Fruit fly (Drosophila melanogaster) whole organism, embryonic: ENCODE results near the gene Helz.

Source experiments
- Atf3 ChIP-seq: fragments of 200-800 bp; sonication (Bioruptor generic); optimal IDR thresholded peaks from 3 replicates; lab custom pipeline; 2016; ENCODE audit warnings: missing biosample characterization, missing genetic modification characterization
- B-H1 ChIP-seq: fragments of 200-800 bp; sonication (Bioruptor generic); IDR thresholded peaks from 3 replicates; pipeline ENCODE4 v1.3.6; 2022; ENCODE audit warnings: missing biosample characterization, missing genetic modification characterization
- B-H2 ChIP-seq: fragments of 200-800 bp; sonication (Bioruptor generic); optimal IDR thresholded peaks from 2 replicates; lab custom pipeline; 2018; ENCODE audit warnings: missing biosample characterization, mild to moderate bottlenecking, missing genetic modification characterization
- Blimp-1 ChIP-seq: fragments of 200-800 bp; sonication (Bioruptor generic); optimal IDR thresholded peaks from 3 replicates; lab custom pipeline; 2018; ENCODE audit warnings: missing biosample characterization, missing genetic modification characterization, mild to moderate bottlenecking, moderate library complexity, missing genetic modification reagents
- CG10274 ChIP-seq: fragments of 200-800 bp; sonication (Bioruptor generic); optimal IDR thresholded peaks from 3 replicates; lab custom pipeline; 2017; ENCODE audit warnings: missing biosample characterization, mild to moderate bottlenecking, missing genetic modification characterization
- CG10321 ChIP-seq: fragments of 200-800 bp; sonication (Bioruptor generic); IDR thresholded peaks from 2 replicates; pipeline ENCODE4 v1.3.6; 2022; ENCODE audit warnings: missing biosample characterization, missing genetic modification characterization
- CG11247 ChIP-seq: fragments of 200-800 bp; sonication (Bioruptor generic); IDR thresholded peaks from 2 replicates; pipeline ENCODE4 v1.3.6; 2022; ENCODE audit warnings: missing biosample characterization, missing genetic modification characterization
- CG12769 ChIP-seq: fragments of 200-800 bp; sonication (Bioruptor generic); optimal IDR thresholded peaks from 2 replicates; lab custom pipeline; 2019; ENCODE audit warnings: missing biosample characterization, mild to moderate bottlenecking, missing genetic modification characterization, moderate library complexity
- CG14014 ChIP-seq: fragments of 200-800 bp; sonication (Bioruptor generic); IDR thresholded peaks from 2 replicates; pipeline ENCODE4 v1.3.6; 2022; ENCODE audit warnings: missing biosample characterization, missing genetic modification characterization
- CG15696 ChIP-seq: fragments of 200-800 bp; sonication (Bioruptor generic); optimal IDR thresholded peaks from 2 replicates; lab custom pipeline; 2019; ENCODE audit warnings: missing biosample characterization, mild to moderate bottlenecking, missing genetic modification characterization, moderate library complexity
- CG2129 ChIP-seq: fragments of 200-800 bp; sonication (Bioruptor generic); IDR thresholded peaks from 2 replicates; pipeline ENCODE4 v1.3.6; 2022; ENCODE audit warnings: missing biosample characterization, missing genetic modification characterization; ENCODE audit not compliant: partially characterized antibody
- CG4424 ChIP-seq: fragments of 200-800 bp; sonication (Bioruptor generic); optimal IDR thresholded peaks from 3 replicates; lab custom pipeline; 2016; ENCODE audit warnings: missing biosample characterization, missing genetic modification characterization
- CG5245 ChIP-seq: fragments of 200-800 bp; sonication (Bioruptor generic); optimal IDR thresholded peaks from 3 replicates; lab custom pipeline; 2016; ENCODE audit warnings: missing biosample characterization, missing genetic modification characterization
- CG6272 ChIP-seq: fragments of 200-800 bp; sonication (Bioruptor generic); IDR thresholded peaks from 2 replicates; pipeline ENCODE4 v1.3.6; 2022; ENCODE audit warnings: missing biosample characterization, missing genetic modification characterization
- CG7745 ChIP-seq: fragments of 200-800 bp; sonication (Bioruptor generic); optimal IDR thresholded peaks from 2 replicates; lab custom pipeline; 2018; ENCODE audit warnings: missing biosample characterization, mild to moderate bottlenecking, missing genetic modification characterization, moderate library complexity
- CG8944 ChIP-seq: fragments of 200-800 bp; sonication (Bioruptor generic); optimal IDR thresholded peaks from 3 replicates; lab custom pipeline; 2016; ENCODE audit warnings: missing biosample characterization, missing genetic modification characterization
- Chrac-16 ChIP-seq: fragments of 200-800 bp; sonication (Bioruptor generic); optimal IDR thresholded peaks from 3 replicates; lab custom pipeline; 2016; ENCODE audit warnings: missing biosample characterization, missing genetic modification characterization
- D ChIP-seq, 2 experiments: fragments of 200-800 bp in 1 of 2; fragments of >200 bp in 1 of 2; sonication (Bioruptor generic) in 1 of 2; optimal IDR thresholded peaks; 2 replicates in 1 of 2; 3 replicates in 1 of 2; lab custom pipeline; 2017; ENCODE audit warnings: mild to moderate bottlenecking in 1 of 2, missing biosample characterization in 1 of 2, missing genetic modification characterization in 1 of 2, missing genetic modification reagents in 1 of 2
- Dbx ChIP-seq: fragments of 200-800 bp; sonication (Bioruptor generic); IDR thresholded peaks from 3 replicates; pipeline ENCODE4 v1.3.6; 2022; ENCODE audit warnings: missing biosample characterization, missing genetic modification characterization
- Doc3 ChIP-seq: fragments of 200-800 bp; sonication (Bioruptor generic); IDR thresholded peaks from 3 replicates; pipeline ENCODE4 v1.3.6; 2022; ENCODE audit warnings: missing biosample characterization, missing genetic modification characterization; ENCODE audit not compliant: partially characterized antibody
- Fer1 ChIP-seq: fragments of 200-800 bp; sonication (Bioruptor generic); optimal IDR thresholded peaks from 2 replicates; lab custom pipeline; 2017; ENCODE audit warnings: missing biosample characterization, mild to moderate bottlenecking, missing genetic modification characterization
- Hmr ChIP-seq: fragments of 200-800 bp; sonication (Bioruptor generic); optimal IDR thresholded peaks from 3 replicates; lab custom pipeline; 2017; ENCODE audit warnings: mild to moderate bottlenecking, missing biosample characterization, missing genetic modification reagents, missing genetic modification characterization
- Jarid2 ChIP-seq: fragments of 200-800 bp; sonication (Bioruptor generic); optimal IDR thresholded peaks from 3 replicates; lab custom pipeline; 2017; ENCODE audit warnings: mild to moderate bottlenecking, missing biosample characterization, missing genetic modification reagents, missing genetic modification characterization
- Myb ChIP-seq: fragments of 200-800 bp; sonication (Bioruptor generic); optimal IDR thresholded peaks from 2 replicates; lab custom pipeline; 2016; ENCODE audit warnings: missing biosample characterization, missing genetic modification characterization
- NC2β ChIP-seq: fragments of 200-800 bp; sonication (Bioruptor generic); optimal IDR thresholded peaks from 2 replicates; lab custom pipeline; 2016; ENCODE audit warnings: missing biosample characterization, missing genetic modification characterization
- Spps ChIP-seq: fragments of 200-800 bp; sonication (Bioruptor generic); optimal IDR thresholded peaks from 2 replicates; lab custom pipeline; 2018; ENCODE audit warnings: missing biosample characterization, mild to moderate bottlenecking, missing genetic modification characterization
- Sry-β ChIP-seq: fragments of 200-800 bp; sonication (Bioruptor generic); optimal IDR thresholded peaks from 2 replicates; lab custom pipeline; 2018; ENCODE audit warnings: missing biosample characterization, mild to moderate bottlenecking, missing genetic modification characterization, moderate library complexity
- aop ChIP-seq: fragments of 200-800 bp; sonication (Bioruptor generic); IDR thresholded peaks from 2 replicates; pipeline ENCODE4 v1.3.6; 2022; ENCODE audit warnings: missing biosample characterization, missing genetic modification characterization
- ci ChIP-seq: fragments of 200-800 bp; sonication (Bioruptor generic); IDR thresholded peaks from 3 replicates; pipeline ENCODE4 v1.3.6; 2022; ENCODE audit warnings: missing biosample characterization, missing genetic modification characterization
- corto ChIP-seq: fragments of 200-800 bp; sonication (Bioruptor generic); optimal IDR thresholded peaks from 2 replicates; lab custom pipeline; 2016; ENCODE audit warnings: missing biosample characterization, mild to moderate bottlenecking, missing genetic modification characterization, moderate library complexity
- danr ChIP-seq: fragments of 200-800 bp; sonication (Bioruptor generic); IDR thresholded peaks from 2 replicates; pipeline ENCODE4 v1.3.6; 2022; ENCODE audit warnings: missing biosample characterization, missing genetic modification characterization
- en ChIP-seq: fragments of 200-800 bp; sonication (Bioruptor generic); optimal IDR thresholded peaks from 2 replicates; lab custom pipeline; 2016; ENCODE audit warnings: missing biosample characterization, missing genetic modification characterization
- grn ChIP-seq: fragments of 200-800 bp; sonication (Bioruptor generic); optimal IDR thresholded peaks from 3 replicates; lab custom pipeline; 2017; ENCODE audit warnings: missing biosample characterization, missing genetic modification characterization
- gsb ChIP-seq: fragments of 200-800 bp; sonication (Bioruptor generic); IDR thresholded peaks from 2 replicates; pipeline ENCODE4 v1.3.6; 2022; ENCODE audit warnings: missing biosample characterization, missing genetic modification characterization
- h ChIP-seq: fragments of >200 bp; optimal IDR thresholded peaks from 2 replicates; lab custom pipeline; 2017
- ham ChIP-seq: fragments of 200-800 bp; sonication (Bioruptor generic); IDR thresholded peaks from 2 replicates; pipeline ENCODE4 v1.3.6; 2022; ENCODE audit warnings: missing biosample characterization, missing genetic modification characterization
- lbe ChIP-seq: fragments of 200-800 bp; sonication (Bioruptor generic); optimal IDR thresholded peaks from 2 replicates; lab custom pipeline; 2016; ENCODE audit warnings: missing biosample characterization, mild to moderate bottlenecking, missing genetic modification characterization
- luna ChIP-seq: fragments of 200-800 bp; sonication (Bioruptor generic); optimal IDR thresholded peaks from 2 replicates; lab custom pipeline; 2016; ENCODE audit warnings: missing biosample characterization, missing genetic modification characterization
- otp ChIP-seq: fragments of 200-800 bp; sonication (Bioruptor generic); IDR thresholded peaks from 3 replicates; pipeline ENCODE4, ENCODE4 v1.3.6; 2022; ENCODE audit warnings: missing biosample characterization, missing genetic modification characterization
- pan ChIP-seq, 4 experiments: fragments of >200 bp in 3 of 4; fragments of 200-800 bp in 1 of 4; sonication (Bioruptor generic) in 1 of 4; optimal IDR thresholded peaks in 3 of 4; IDR thresholded peaks in 1 of 4; 2 replicates each; pipeline versions ENCODE4 v1.3.6 to Lab custom; 2017 to 2022; ENCODE audit warnings: missing biosample characterization in 2 of 4, missing genetic modification characterization in 2 of 4, mixed read lengths in 1 of 4
- prd ChIP-seq, 3 experiments: fragments of >200 bp in 2 of 3; fragments of 200-800 bp in 1 of 3; sonication (Bioruptor generic) in 1 of 3; optimal IDR thresholded peaks in 2 of 3; IDR thresholded peaks in 1 of 3; 2 replicates in 2 of 3; 3 replicates in 1 of 3; pipeline versions ENCODE4 v1.3.6 to Lab custom; 2017 to 2022; ENCODE audit warnings: missing biosample characterization in 1 of 3, missing genetic modification characterization in 1 of 3
- pros ChIP-seq: fragments of 200-800 bp; sonication (Bioruptor generic); optimal IDR thresholded peaks from 3 replicates; lab custom pipeline; 2019; ENCODE audit warnings: missing biosample characterization, mild to moderate bottlenecking, missing genetic modification characterization, moderate library complexity
- rib ChIP-seq: fragments of 200-800 bp; sonication (Bioruptor generic); IDR thresholded peaks from 2 replicates; pipeline ENCODE4 v1.3.6; 2022; ENCODE audit warnings: missing biosample characterization, missing genetic modification characterization
- sd ChIP-seq: fragments of 200-800 bp; sonication (Bioruptor generic); optimal IDR thresholded peaks from 3 replicates; lab custom pipeline; 2018; ENCODE audit warnings: missing biosample characterization, mild to moderate bottlenecking, missing genetic modification characterization, moderate library complexity
- shn ChIP-seq: fragments of 200-800 bp; sonication (Bioruptor generic); optimal IDR thresholded peaks from 3 replicates; lab custom pipeline; 2016; ENCODE audit warnings: missing biosample characterization, missing genetic modification characterization
- tna ChIP-seq: fragments of 200-800 bp; sonication (Bioruptor generic); IDR thresholded peaks from 2 replicates; pipeline ENCODE4 v1.3.6; 2022; ENCODE audit warnings: missing biosample characterization, missing genetic modification characterization; ENCODE audit not compliant: partially characterized antibody
- tx ChIP-seq: fragments of 200-800 bp; sonication (Bioruptor generic); optimal IDR thresholded peaks from 2 replicates; lab custom pipeline; 2016; ENCODE audit warnings: missing biosample characterization, missing genetic modification characterization
- usp ChIP-seq: fragments of >200 bp; optimal IDR thresholded peaks from 2 replicates; lab custom pipeline; 2017; ENCODE audit warnings: missing biosample characterization, missing genetic modification characterization
- zfh2 ChIP-seq: fragments of 200-800 bp; sonication (Bioruptor generic); optimal IDR thresholded peaks from 2 replicates; lab custom pipeline; 2016; ENCODE audit warnings: missing biosample characterization, missing genetic modification characterization

Gene Helz

DNA sequence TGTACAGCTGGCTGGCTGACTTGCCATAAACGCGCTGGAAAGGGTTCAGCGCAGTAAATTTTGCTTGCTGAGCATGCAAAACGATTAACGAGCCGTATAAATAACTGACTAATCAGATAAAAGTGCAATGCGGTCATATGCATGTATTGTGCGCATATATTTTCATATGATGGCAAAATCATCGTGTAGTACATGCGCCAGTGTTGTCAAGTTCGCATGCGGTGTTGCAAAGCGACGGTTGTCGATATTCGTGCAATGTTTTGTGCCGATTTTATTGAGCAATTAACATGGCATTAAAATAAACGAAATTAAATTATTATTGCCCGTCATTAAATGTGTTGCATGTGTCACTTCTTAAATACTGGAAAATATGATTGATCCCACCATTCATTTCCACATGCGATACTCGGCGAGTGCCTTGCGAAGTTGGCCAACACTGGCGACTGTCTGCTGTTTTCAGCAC lies 423 bp downstream of the Helz start (continued):
- TF ChIP-seq Fer1 (GFP tag; lab: Kevin White, UChicago), result peak; percentile 77
- no peak for TF ChIP-seq B-H2
- no peak for TF ChIP-seq grn (GFP tag; lab: Kevin White, UChicago)
- TF ChIP-seq CG7745 (tag; lab: Kevin White, UChicago), result no peak
- peak; percentile 56 for TF ChIP-seq Chrac-16 (GFP tag; lab: Kevin White, UChicago)
- peak; percentile 10 for TF ChIP-seq Spps (tag; lab: Kevin White, UChicago)
- TF ChIP-seq B-H1, result peak; percentile 46
- TF ChIP-seq Dbx (GFP tag; lab: Robert Waterston, UW), result peak; percentile 91
- TF ChIP-seq rib, result peak; percentile 75
- no peak for TF ChIP-seq prd (optimal IDR thresholded peaks at IDR 0.05; lab: Kevin White, UChicago)
- peak; percentile 86 for TF ChIP-seq prd (GFP tag; IDR thresholded peaks at IDR 0.05; lab: Robert Waterston, UW)
- no peak for TF ChIP-seq aop (GFP tag; lab: Robert Waterston, UW)
- TF ChIP-seq shn (GFP tag; lab: Kevin White, UChicago), result peak; percentile 84
- peak; percentile 82 for TF ChIP-seq CG11247 (GFP tag; lab: Robert Waterston, UW)
- peak; percentile 63 for TF ChIP-seq CG5245
- TF ChIP-seq en (GFP tag; lab: Kevin White, UChicago), result peak; percentile 77
- peak; percentile 66 for TF ChIP-seq Myb (GFP tag; lab: Kevin White, UChicago)
- peak; percentile 67 for TF ChIP-seq danr
- TF ChIP-seq Hmr, result peak; percentile 77
- peak; percentile 77; the same call in 1 of the 2 replicates for TF ChIP-seq CG6272 (GFP tag; lab: Robert Waterston, UW)
- TF ChIP-seq luna, result peak; percentile 56
- peak; percentile 91 for TF ChIP-seq lbe (GFP tag; lab: Kevin White, UChicago)
- peak; percentile 82 for TF ChIP-seq Doc3
- TF ChIP-seq Atf3, result peak; percentile 80
- peak; percentile 36 for TF ChIP-seq CG15696 (tag; lab: Kevin White, UChicago)
- TF ChIP-seq Jarid2 (GFP tag; lab: Kevin White, UChicago), result no peak
- peak; percentile 28 for TF ChIP-seq Sry-β (GFP tag; lab: Kevin White, UChicago)
- TF ChIP-seq gsb, result peak; percentile 50; the same call in 1 of the 2 replicates
- TF ChIP-seq ci (GFP tag; lab: Robert Waterston, UW), result peak; percentile 86
- TF ChIP-seq tna (GFP tag; lab: Robert Waterston, UW), result peak; percentile 44
- no peak for TF ChIP-seq pros (GFP tag; lab: Kevin White, UChicago)
- no peak for TF ChIP-seq sd (tag; lab: Kevin White, UChicago)
- no peak for TF ChIP-seq usp
- TF ChIP-seq otp (GFP tag; lab: Robert Waterston, UW), result peak; percentile 64; the same call in 1 of the 3 replicates
- TF ChIP-seq ham (GFP tag; lab: Robert Waterston, UW), result peak; percentile 45; the same call in 1 of the 2 replicates
- TF ChIP-seq CG10321 (GFP tag; lab: Robert Waterston, UW), result peak; percentile 52; the same call in 1 of the 2 replicates
- TF ChIP-seq tx (GFP tag; lab: Kevin White, UChicago), result peak; percentile 90
- peak; percentile 92 for TF ChIP-seq zfh2
- peak; percentile 65 for TF ChIP-seq CG4424 (GFP tag; lab: Kevin White, UChicago)
- peak; percentile 37 for TF ChIP-seq CG10274 (GFP tag; lab: Kevin White, UChicago)
- no peak for TF ChIP-seq D (optimal IDR thresholded peaks at IDR 0.05; lab: Kevin White, UChicago)
- TF ChIP-seq D (GFP tag; optimal IDR thresholded peaks at IDR 0.05; lab: Kevin White, UChicago), result peak; percentile 26
- peak; percentile 88 for TF ChIP-seq CG8944 (GFP tag; lab: Kevin White, UChicago)
- peak; percentile 81 for TF ChIP-seq CG2129 (GFP tag; lab: Robert Waterston, UW)
- peak; percentile 54; the same call in 1 of the 2 replicates for TF ChIP-seq CG14014 (GFP tag; lab: Robert Waterston, UW)
- TF ChIP-seq Blimp-1, result no peak
- TF ChIP-seq h, result no peak
- no peak for TF ChIP-seq CG12769 (tag; lab: Kevin White, UChicago)
- peak; percentile 64 for TF ChIP-seq corto
- peak; percentile 80 for TF ChIP-seq NC2β (GFP tag; lab: Kevin White, UChicago)
- no peak for TF ChIP-seq pan (optimal IDR thresholded peaks at IDR 0.05; lab: Kevin White, UChicago)
- peak in 1 of 2 experiments; percentile 67 for TF ChIP-seq pan (GFP tag; optimal IDR thresholded peaks at IDR 0.05 in 1 of 2, IDR thresholded peaks at IDR 0.05 in 1 of 2)
